Fruit fly (Drosophila melanogaster): Measurements from ENCODE around the gene CG4174.
A peak's percentile ranks its signal among the peaks of the same experiment; 100 is the strongest.

Gene CG4174

DNA sequence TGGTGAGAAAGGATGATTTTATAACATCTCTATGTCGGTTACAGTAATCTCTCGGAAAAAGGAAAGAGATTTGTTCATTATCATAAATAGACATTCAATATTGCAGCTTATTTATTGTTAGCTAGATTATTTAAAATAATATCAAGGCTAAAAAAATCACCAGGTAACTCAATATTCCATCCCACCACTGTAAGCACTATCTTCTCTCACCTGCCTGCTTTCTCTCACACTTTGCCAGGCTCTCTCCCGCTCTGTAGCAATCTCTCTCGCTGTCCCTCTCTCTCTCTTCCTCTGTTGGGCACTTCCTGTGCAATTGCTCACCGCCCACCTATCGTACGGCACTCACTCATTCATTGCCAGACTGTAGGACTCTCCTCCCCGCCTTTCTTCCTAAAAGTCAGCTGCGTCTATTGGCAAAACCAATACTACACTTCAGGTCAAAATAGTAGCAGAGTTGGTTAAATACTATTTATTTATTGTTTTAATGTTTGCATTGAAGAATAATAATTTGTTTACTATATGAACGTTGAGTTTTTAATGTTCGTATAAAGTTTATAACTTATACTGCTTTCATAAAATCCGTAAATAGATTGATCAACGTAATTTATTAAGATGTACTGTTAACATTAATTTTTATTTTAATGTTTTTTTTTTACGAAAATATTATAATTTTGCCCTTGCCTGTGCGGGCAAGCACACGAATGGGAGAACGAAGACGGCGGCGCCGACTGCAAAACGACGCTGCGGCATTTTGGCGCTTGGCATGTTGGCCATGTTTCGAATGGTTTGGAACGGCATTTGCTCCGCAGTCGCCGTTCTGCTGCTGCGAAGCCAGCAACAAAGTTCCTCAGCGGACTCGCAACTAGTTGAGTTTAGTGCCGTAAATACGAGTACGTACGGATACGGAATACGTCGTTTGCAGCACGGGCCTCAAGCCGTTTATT, 23.1 kb upstream of the CG4174 start (continued):
- TF ChIP-seq CG4328 (GFP tag; optimal IDR thresholded peaks at IDR 0.05) (peak; percentile 88), tll (GFP tag; optimal IDR thresholded peaks at IDR 0.05) (no peak), Fer2 (tag; optimal IDR thresholded peaks at IDR 0.05) (peak; percentile 93), CG18476 (GFP tag; optimal IDR thresholded peaks at IDR 0.05) (peak; percentile 76), lbe (GFP tag; optimal IDR thresholded peaks at IDR 0.05) (peak; percentile 72)

DNA sequence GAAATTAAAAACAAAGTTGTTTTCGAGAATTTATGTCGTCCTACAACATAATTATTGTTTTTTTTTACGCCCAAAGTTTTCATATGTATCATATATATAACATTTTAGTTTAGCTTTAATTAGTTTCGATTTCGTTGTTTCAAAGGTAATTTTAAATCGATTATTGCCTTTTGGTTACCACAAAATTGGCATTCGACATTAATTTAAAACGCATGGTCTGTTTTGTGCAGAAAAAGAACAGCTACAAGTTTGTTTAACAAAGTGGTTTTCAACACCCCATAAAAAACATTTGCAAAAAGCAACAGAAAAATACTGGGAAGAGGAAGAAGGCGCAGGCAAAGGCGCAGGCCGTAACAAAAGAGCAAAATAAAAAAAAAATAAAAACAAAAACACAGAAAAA, 20.7 kb upstream of the CG4174 start:
- TF ChIP-seq Antp (GFP tag; optimal IDR thresholded peaks at IDR 0.05) (no peak), CG4617 (GFP tag; optimal IDR thresholded peaks at IDR 0.05; ENCODE audit: borderline replicate concordance) (no peak), wor (GFP tag; IDR thresholded peaks at IDR 0.05) (no peak), tio (GFP tag; optimal IDR thresholded peaks at IDR 0.05) (peak; percentile 18), gem (tag; optimal IDR thresholded peaks at IDR 0.05) (peak; percentile 26), C15 (GFP tag; IDR thresholded peaks at IDR 0.05) (no peak)

DNA sequence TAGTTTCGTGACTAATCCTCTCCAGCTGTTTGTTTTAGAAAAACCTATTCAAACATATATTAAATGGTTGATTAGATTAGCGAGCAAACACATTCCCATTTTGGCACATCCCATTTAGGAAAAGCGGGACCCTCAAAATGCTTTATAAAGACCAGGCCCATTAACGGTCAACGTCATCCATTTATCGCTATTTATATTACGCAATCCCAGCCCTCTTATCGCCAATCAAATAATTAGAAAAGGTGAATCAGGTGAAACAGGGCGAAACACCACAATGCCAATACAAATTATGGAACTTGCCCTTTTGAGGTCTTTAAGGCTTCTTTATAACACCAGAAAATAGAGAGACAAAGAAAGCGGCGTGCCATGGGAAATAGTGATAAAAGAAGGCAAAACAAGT, 20.3 kb upstream of the CG4174 start:
- peak; percentile 60 for TF ChIP-seq sens (GFP tag)
- peak in 1 of 2 experiments; percentile 80 for TF ChIP-seq Pdp1 (GFP tag; optimal IDR thresholded peaks at IDR 0.05)
- peak; percentile 1 for TF ChIP-seq grn (GFP tag; optimal IDR thresholded peaks at IDR 0.05)
- no peak for TF ChIP-seq schlank (tag; optimal IDR thresholded peaks at IDR 0.05)
- TF ChIP-seq sd (tag; optimal IDR thresholded peaks at IDR 0.05), result peak; percentile 31
- peak; percentile 26 for TF ChIP-seq sug (tag; optimal IDR thresholded peaks at IDR 0.05)
- peak; percentile 85 for TF ChIP-seq exex (tag; optimal IDR thresholded peaks at IDR 0.05)
- no peak for TF ChIP-seq CG11723 (GFP tag; optimal IDR thresholded peaks at IDR 0.05)

DNA sequence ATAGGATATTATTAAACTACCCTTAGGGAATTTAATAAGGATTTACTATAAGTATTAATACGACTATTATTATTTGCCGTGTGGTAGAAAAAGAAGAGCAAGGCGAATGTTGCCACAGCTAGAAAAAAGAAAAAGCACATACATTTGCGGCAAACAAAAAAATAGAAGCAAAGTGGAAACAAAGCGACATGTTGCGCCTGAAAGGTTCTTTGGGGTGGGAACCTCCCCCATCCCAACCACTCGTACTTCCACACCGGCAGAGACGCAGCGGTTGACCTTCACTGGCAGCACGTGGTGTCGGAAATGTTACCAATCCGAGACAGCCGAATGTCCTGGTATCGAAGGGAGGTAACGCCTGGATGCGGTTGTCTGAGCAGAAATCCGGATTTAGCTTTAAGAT, 19.6 kb upstream of the CG4174 start:
- TF ChIP-seq CG13894 (tag; optimal IDR thresholded peaks at IDR 0.05) (peak; percentile 53), scrt (GFP tag; optimal IDR thresholded peaks at IDR 0.05) (peak; percentile 56), CG11504 (tag; optimal IDR thresholded peaks at IDR 0.05) (peak; percentile 52), inv (GFP tag; IDR thresholded peaks at IDR 0.05; ENCODE audit: partially characterized antibody) (no peak), Fer2 (tag; optimal IDR thresholded peaks at IDR 0.05) (no peak), CG43689 (GFP tag; IDR thresholded peaks at IDR 0.05) (0 out of 2 replicates have a peak, but pooled peaks have one; percentile 10), psq (GFP tag; optimal IDR thresholded peaks at IDR 0.05) (no peak)

DNA sequence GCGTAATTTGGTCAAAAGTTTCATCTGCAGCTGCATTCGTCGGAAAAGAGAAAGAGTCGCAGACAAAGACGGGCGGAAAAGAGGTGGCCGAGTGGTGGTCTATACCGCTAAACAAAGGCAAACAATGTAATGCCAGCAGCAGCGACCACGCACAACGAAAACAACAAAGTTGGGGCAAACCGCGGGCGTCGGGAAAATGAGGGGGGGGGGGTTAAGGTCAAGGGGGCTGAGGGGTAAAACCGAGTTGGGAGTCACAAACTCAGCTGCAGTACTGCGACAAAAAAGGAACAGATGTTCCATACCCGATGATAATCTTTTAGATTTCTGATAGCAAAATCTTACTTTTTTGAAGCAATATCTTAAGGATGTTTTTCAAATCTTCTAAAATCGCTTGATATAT, 19.0 kb upstream of the CG4174 start:
- TF ChIP-seq crol (GFP tag; IDR thresholded peaks at IDR 0.05) (peak; percentile 91), CG31441 (GFP tag; IDR thresholded peaks at IDR 0.05) (no peak)

DNA sequence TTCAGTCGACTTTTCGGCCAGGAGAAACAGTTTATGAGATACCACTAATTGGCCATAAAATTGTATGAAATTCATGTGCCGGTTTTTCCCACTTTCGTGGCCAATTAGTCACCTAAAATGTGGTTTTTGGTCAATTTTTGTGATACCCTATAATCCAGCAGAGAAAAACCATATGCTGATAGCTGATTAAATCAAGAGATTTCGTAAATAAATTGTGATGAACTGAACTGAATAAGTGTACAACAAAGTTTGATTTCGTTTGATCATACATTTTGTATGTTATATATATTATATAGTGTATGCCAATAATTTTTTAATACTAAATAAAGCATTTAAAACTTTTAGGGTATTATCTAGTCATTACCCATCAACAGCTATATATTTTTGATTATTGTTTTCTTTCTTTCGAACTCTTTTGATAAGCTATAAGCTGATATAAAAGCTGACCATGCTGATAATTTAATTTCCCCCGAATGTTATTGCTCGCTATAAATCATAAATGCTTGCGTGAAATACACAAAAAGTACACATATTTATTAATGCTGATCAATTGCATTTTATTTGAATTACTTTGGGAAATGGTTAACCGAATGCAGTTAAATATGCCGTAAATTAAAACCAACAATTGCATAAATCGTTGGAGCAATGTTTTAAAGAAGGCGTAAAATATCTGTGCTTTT, 17.2 kb upstream of the CG4174 start:
- TF ChIP-seq CG3163 (GFP tag; optimal IDR thresholded peaks at IDR 0.05) (no peak), CG17568 (GFP tag; optimal IDR thresholded peaks at IDR 0.05) (no peak), zfh2 (GFP tag; optimal IDR thresholded peaks at IDR 0.05) (no peak), mld (GFP tag; IDR thresholded peaks at IDR 0.05; ENCODE audit: partially characterized antibody) (no peak), CG11696 (GFP tag; IDR thresholded peaks at IDR 0.05) (no peak), bab2 (GFP tag; optimal IDR thresholded peaks at IDR 0.05) (no peak), Fer2 (tag; optimal IDR thresholded peaks at IDR 0.05) (no peak), CG8388 (GFP tag; optimal IDR thresholded peaks at IDR 0.05) (no peak), CG12236 (GFP tag; optimal IDR thresholded peaks at IDR 0.05) (no peak), rib (GFP tag; IDR thresholded peaks at IDR 0.05) (no peak), CG16813 (GFP tag; IDR thresholded peaks at IDR 0.05; ENCODE audit: partially characterized antibody) (no peak), CG7745 (tag; optimal IDR thresholded peaks at IDR 0.05) (no peak), exex (tag; optimal IDR thresholded peaks at IDR 0.05) (peak; percentile 86), MBD-R2 (GFP tag; IDR thresholded peaks at IDR 0.05) (no peak)

Measured in whole organism, embryonic.